Worm (Caenorhabditis elegans) whole organism, L3 larva: ENCODE results near the gene C54E10.6.

Experiments used
- R02D3.7 ChIP-seq: fragments of 150-350 bp; optimal IDR thresholded peaks from 2 replicates; lab custom pipeline; 2014; ENCODE audit warnings: missing biosample characterization, missing genetic modification characterization
- ZK546.5 ChIP-seq: sonication (generic microtip); optimal IDR thresholded peaks from 2 replicates; lab custom pipeline; 2017; ENCODE audit warnings: missing biosample characterization, missing genetic modification characterization
- aly-2 ChIP-seq: fragments of 150-350 bp; optimal IDR thresholded peaks from 2 replicates; lab custom pipeline; 2014; ENCODE audit warnings: missing biosample characterization, missing genetic modification characterization
- ama-1 ChIP-seq: fragments of 150-350 bp; optimal IDR thresholded peaks from 2 replicates; lab custom pipeline; 2018
- ceh-16 ChIP-seq: sonication (generic microtip); optimal IDR thresholded peaks from 2 replicates; lab custom pipeline; 2017; ENCODE audit warnings: missing biosample characterization, missing genetic modification characterization
- ceh-28 ChIP-seq: fragments of 150-350 bp; optimal IDR thresholded peaks from 2 replicates; lab custom pipeline; 2014; ENCODE audit warnings: missing biosample characterization, missing genetic modification reagents, missing genetic modification characterization
- ceh-82 ChIP-seq: fragments of 150-350 bp; optimal IDR thresholded peaks from 2 replicates; lab custom pipeline; 2014; ENCODE audit warnings: missing biosample characterization, missing genetic modification characterization
- ceh-9 ChIP-seq: sonication (generic microtip); optimal IDR thresholded peaks from 2 replicates; lab custom pipeline; 2018; ENCODE audit warnings: missing biosample characterization, missing genetic modification characterization
- egl-5 ChIP-seq: fragments of 150-350 bp; optimal IDR thresholded peaks from 2 replicates; lab custom pipeline; 2017; ENCODE audit warnings: missing biosample characterization, missing genetic modification reagents, missing genetic modification characterization, inconsistent platforms
- elt-1 ChIP-seq: fragments of 150-350 bp; optimal IDR thresholded peaks from 2 replicates; lab custom pipeline; 2014; ENCODE audit warnings: missing biosample characterization, missing genetic modification characterization
- elt-2 ChIP-seq: sonication (generic microtip); optimal IDR thresholded peaks from 2 replicates; lab custom pipeline; 2016; ENCODE audit warnings: missing genetic modification reagents, mild to moderate bottlenecking, missing genetic modification characterization, missing compliant biosample characterization
- fkh-10 ChIP-seq: sonication (generic microtip); optimal IDR thresholded peaks from 2 replicates; lab custom pipeline; 2017; ENCODE audit warnings: missing biosample characterization, missing genetic modification reagents, missing genetic modification characterization
- fos-1 ChIP-seq: fragments of 150-350 bp; optimal IDR thresholded peaks from 2 replicates; lab custom pipeline; 2014; ENCODE audit warnings: missing biosample characterization, missing genetic modification characterization
- hmg-11 ChIP-seq: sonication (generic microtip); optimal IDR thresholded peaks from 2 replicates; lab custom pipeline; 2016; ENCODE audit warnings: missing genetic modification characterization, missing compliant biosample characterization
- lin-15B ChIP-seq: fragments of 150-350 bp; optimal IDR thresholded peaks from 2 replicates; lab custom pipeline; 2014; ENCODE audit warnings: missing biosample characterization, missing genetic modification characterization
- lin-39 ChIP-seq: fragments of 150-350 bp; optimal IDR thresholded peaks from 2 replicates; lab custom pipeline; 2018; ENCODE audit warnings: missing biosample characterization, missing genetic modification reagents, missing genetic modification characterization
- lsy-12 ChIP-seq: sonication (generic microtip); optimal IDR thresholded peaks from 2 replicates; lab custom pipeline; 2016; ENCODE audit warnings: mild to moderate bottlenecking, missing genetic modification characterization, missing compliant biosample characterization
- mdl-1 ChIP-seq: fragments of 150-350 bp; optimal IDR thresholded peaks from 2 replicates; lab custom pipeline; 2014; ENCODE audit warnings: missing biosample characterization, missing genetic modification characterization
- mml-1 ChIP-seq: fragments of 150-350 bp; sonication (generic microtip); optimal IDR thresholded peaks from 3 replicates; lab custom pipeline; 2014; ENCODE audit warnings: missing biosample characterization, missing genetic modification characterization
- nfya-1 ChIP-seq: sonication (generic microtip); optimal IDR thresholded peaks from 2 replicates; lab custom pipeline; 2017; ENCODE audit warnings: missing genetic modification characterization, mild to moderate bottlenecking, missing compliant biosample characterization, antibody characterized with exemption, moderate library complexity; ENCODE audit not compliant: insufficient read depth
- nhr-11 ChIP-seq: fragments of 150-350 bp; optimal IDR thresholded peaks from 2 replicates; lab custom pipeline; 2014; ENCODE audit warnings: missing biosample characterization, missing genetic modification characterization
- nhr-237 ChIP-seq: fragments of 150-350 bp; optimal IDR thresholded peaks from 2 replicates; lab custom pipeline; 2014; ENCODE audit warnings: missing biosample characterization, missing genetic modification characterization
- nhr-25 ChIP-seq: sonication (generic microtip); optimal IDR thresholded peaks from 2 replicates; lab custom pipeline; 2017; ENCODE audit warnings: missing biosample characterization, missing genetic modification characterization
- nhr-28 ChIP-seq: fragments of 150-350 bp; optimal IDR thresholded peaks from 2 replicates; lab custom pipeline; 2014; ENCODE audit warnings: missing biosample characterization, missing genetic modification characterization
- nhr-43 ChIP-seq: sonication (generic microtip); optimal IDR thresholded peaks from 2 replicates; lab custom pipeline; 2016; ENCODE audit warnings: mild to moderate bottlenecking, missing genetic modification characterization, missing compliant biosample characterization; ENCODE audit not compliant: poor library complexity, severe bottlenecking
- nhr-67 ChIP-seq: fragments of 150-350 bp; optimal IDR thresholded peaks from 2 replicates; lab custom pipeline; 2014; ENCODE audit warnings: missing biosample characterization, missing genetic modification characterization
- nhr-76 ChIP-seq: fragments of 150-350 bp; sonication (generic microtip); optimal IDR thresholded peaks from 5 replicates; lab custom pipeline; 2014; ENCODE audit warnings: missing biosample characterization, missing genetic modification characterization
- nhr-77 ChIP-seq: fragments of 150-350 bp; optimal IDR thresholded peaks from 2 replicates; lab custom pipeline; 2014; ENCODE audit warnings: missing biosample characterization, missing genetic modification characterization
- pha-4 ChIP-seq: fragments of 150-350 bp; optimal IDR thresholded peaks from 2 replicates; lab custom pipeline; 2014; ENCODE audit warnings: missing biosample characterization, missing genetic modification reagents, missing genetic modification characterization
- pqm-1 ChIP-seq: fragments of 150-350 bp; optimal IDR thresholded peaks from 2 replicates; lab custom pipeline; 2017; ENCODE audit warnings: missing biosample characterization, missing genetic modification characterization, inconsistent platforms
- sea-2 ChIP-seq: fragments of 150-350 bp; sonication (generic microtip); optimal IDR thresholded peaks from 4 replicates; lab custom pipeline; 2014; ENCODE audit warnings: missing biosample characterization, missing genetic modification reagents, missing genetic modification characterization
- skn-1 ChIP-seq: fragments of 150-350 bp; optimal IDR thresholded peaks from 2 replicates; lab custom pipeline; 2014; ENCODE audit warnings: missing biosample characterization, missing genetic modification characterization
- tbx-2 ChIP-seq: sonication (generic microtip); optimal IDR thresholded peaks from 2 replicates; lab custom pipeline; 2016; ENCODE audit warnings: mild to moderate bottlenecking, missing genetic modification characterization, missing compliant biosample characterization
- unc-62 ChIP-seq: fragments of 150-350 bp; sonication (generic microtip); optimal IDR thresholded peaks from 4 replicates; lab custom pipeline; 2014; ENCODE audit warnings: missing biosample characterization, missing genetic modification reagents, missing genetic modification characterization
- zag-1 ChIP-seq: fragments of 150-350 bp; optimal IDR thresholded peaks from 2 replicates; lab custom pipeline; 2014; ENCODE audit warnings: missing biosample characterization, missing genetic modification characterization
- ztf-11 ChIP-seq: fragments of 150-350 bp; optimal IDR thresholded peaks from 2 replicates; lab custom pipeline; 2014; ENCODE audit warnings: missing biosample characterization, missing genetic modification characterization
- ztf-4 ChIP-seq: fragments of 150-350 bp; optimal IDR thresholded peaks from 2 replicates; lab custom pipeline; 2014; ENCODE audit warnings: missing biosample characterization, missing genetic modification characterization

The C54E10.6 gene

ce11 chrV:18842468-18842867 is 33.9 kb upstream of the C54E10.6 start:
- no peak for TF ChIP-seq ZK546.5
- no peak for TF ChIP-seq nhr-25
- TF ChIP-seq ceh-16 (tag; lab: Kevin White, UChicago) = no peak
- no peak for TF ChIP-seq nhr-43
- no peak for TF ChIP-seq hmg-11 (tag; lab: Kevin White, UChicago)
- TF ChIP-seq aly-2 = no peak
- TF ChIP-seq tbx-2 (tag; lab: Kevin White, UChicago) = no peak
- no peak for TF ChIP-seq nhr-11 (tag; lab: Kevin White, UChicago)
- TF ChIP-seq R02D3.7 (tag; lab: Kevin White, UChicago) = no peak

- TF ChIP-seq aly-2 (no peak), nfya-1 (tag; lab: Kevin White, UChicago) (peak; percentile 21), pha-4 (tag; lab: Kevin White, UChicago) (peak; percentile 62), nhr-237 (tag; lab: Kevin White, UChicago) (no peak), nhr-28 (tag; lab: Kevin White, UChicago) (no peak), pqm-1 (tag; lab: Kevin White, UChicago) (peak; percentile 54), nhr-77 (tag; lab: Kevin White, UChicago) (no peak), ceh-28 (tag; lab: Kevin White, UChicago) (no peak), hmg-11 (tag; lab: Kevin White, UChicago) (peak; percentile 25), unc-62 (no peak), elt-2 (tag; lab: Kevin White, UChicago) (peak; percentile 61)
These were observed 30.3 kb upstream of the C54E10.6 start, which contains the start of gene nhr-65 for ce11 chrV:18838799-18839354. Gene nhr-65 (plus strand): TSS chrV:18839304.

ce11 chrV:18837125-18837524 is 28.6 kb upstream of the C54E10.6 start, which contains the start of gene cyp-33D3:
Gene cyp-33D3 (minus strand): TSS chrV:18837225.
- TF ChIP-seq aly-2 = no peak

ce11 chrV:18827374-18827773 is 18.8 kb upstream of the C54E10.6 start:
- no peak for TF ChIP-seq fkh-10
- TF ChIP-seq elt-1 (tag; lab: Kevin White, UChicago) = no peak
- TF ChIP-seq hmg-11 (tag; lab: Kevin White, UChicago) = no peak
- no peak for TF ChIP-seq fos-1 (tag; lab: Kevin White, UChicago)
- no peak for TF ChIP-seq zag-1
- TF ChIP-seq skn-1 = no peak
- TF ChIP-seq ceh-82 = no peak
- no peak for TF ChIP-seq aly-2
- TF ChIP-seq mdl-1 (tag; lab: Kevin White, UChicago) = no peak
- no peak for TF ChIP-seq R02D3.7 (tag; lab: Kevin White, UChicago)
- TF ChIP-seq sea-2 (GFP tag; lab: Kevin White, UChicago) = no peak
- TF ChIP-seq ztf-4 (tag; lab: Kevin White, UChicago) = no peak
- no peak for TF ChIP-seq nhr-43
- no peak for TF ChIP-seq nhr-237 (tag; lab: Kevin White, UChicago)
- no peak for TF ChIP-seq ama-1 (lab: Kevin White, UChicago)

- TF ChIP-seq hmg-11 (tag; lab: Kevin White, UChicago) (no peak), elt-2 (tag; lab: Kevin White, UChicago) (peak; percentile 87), pqm-1 (tag; lab: Kevin White, UChicago) (peak; percentile 33)
- TF ChIP-seq, all 47 proteins: peak for 2
These were observed 17.9 kb upstream of the C54E10.6 start for ce11 chrV:18826445-18826844.

ce11 chrV:18821569-18821968 is 13.0 kb upstream of the C54E10.6 start:
- TF ChIP-seq nfya-1 (tag; lab: Kevin White, UChicago) (no peak), fkh-10 (peak; percentile 92)
- TF ChIP-seq, all 47 proteins: peak for 1

ce11 chrV:18819643-18820042 is 11.1 kb upstream of the C54E10.6 start, which contains the start of gene ncs-5:
Gene ncs-5 (plus strand): TSS chrV:18819766.
- TF ChIP-seq ceh-9 (no peak), ztf-11 (tag; lab: Kevin White, UChicago) (no peak), lsy-12 (tag; lab: Kevin White, UChicago) (no peak), lin-39 (tag; lab: Kevin White, UChicago) (no peak), ztf-4 (tag; lab: Kevin White, UChicago) (no peak), nfya-1 (tag; lab: Kevin White, UChicago) (no peak), egl-5 (no peak), tbx-2 (tag; lab: Kevin White, UChicago) (no peak), mml-1 (tag; lab: Kevin White, UChicago) (no peak), nhr-25 (no peak), elt-2 (tag; lab: Kevin White, UChicago) (no peak), ceh-82 (no peak), fkh-10 (no peak), skn-1 (no peak), ceh-28 (tag; lab: Kevin White, UChicago) (no peak), nhr-67 (no peak), lin-15B (tag; lab: Kevin White, UChicago) (no peak), nhr-76 (tag; lab: Kevin White, UChicago) (no peak)
